Fruit fly (Drosophila melanogaster): ENCODE results near the gene Ube3a.

DNA sequence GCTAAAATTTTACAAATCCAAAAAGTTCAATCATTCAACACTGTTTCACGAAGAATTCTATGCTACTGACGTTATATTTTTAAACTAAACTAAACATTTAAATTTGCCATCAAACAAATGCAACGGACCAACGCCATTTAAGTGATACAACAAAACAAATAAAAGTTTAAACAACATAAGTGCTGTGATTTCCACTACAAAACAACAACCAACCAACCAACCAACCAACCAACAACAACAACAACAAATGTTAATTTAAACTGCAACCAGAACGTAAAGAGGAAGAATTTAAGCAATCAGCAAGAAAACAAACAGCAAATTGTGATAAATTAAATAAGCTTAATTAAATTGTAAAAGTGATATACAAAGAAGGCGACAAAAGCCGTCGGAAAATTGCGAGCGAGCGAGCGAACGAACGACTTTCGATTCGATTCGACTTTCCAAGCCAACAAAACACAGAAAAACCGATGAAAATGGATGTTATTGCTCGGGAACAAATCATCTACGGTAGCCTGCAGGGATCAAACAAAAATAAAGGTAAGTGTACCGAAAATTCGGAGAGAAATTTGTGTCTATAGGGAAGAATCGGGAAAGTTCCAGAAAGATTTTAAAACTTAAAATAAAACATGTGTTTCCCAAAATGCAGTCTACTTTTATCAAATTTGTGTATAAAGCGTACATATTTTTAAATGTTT is 42.2 kb upstream of the Ube3a start:
- TF ChIP-seq CG8478 (optimal IDR thresholded peaks at IDR 0.05) (no peak), CTCF (optimal IDR thresholded peaks at IDR 0.05) (no peak)

Data from S2 (cell line).